Worm (Caenorhabditis elegans) whole organism, L4 larva: ENCODE data around the gene fbxa-11.

Experiments used
- ceh-32 ChIP-seq: sonication (generic microtip); optimal IDR thresholded peaks from 2 replicates; lab custom pipeline; 2016; ENCODE audit warnings: mild to moderate bottlenecking, missing genetic modification characterization, missing compliant biosample characterization; ENCODE audit not compliant: poor library complexity
- ceh-82 ChIP-seq: sonication (generic microtip); optimal IDR thresholded peaks from 2 replicates; lab custom pipeline; 2017; ENCODE audit warnings: missing biosample characterization, missing genetic modification characterization
- nhr-11 ChIP-seq: fragments of 150-350 bp; optimal IDR thresholded peaks from 2 replicates; lab custom pipeline; 2014; ENCODE audit warnings: missing biosample characterization, missing genetic modification characterization
- nhr-25 ChIP-seq: sonication (generic microtip); optimal IDR thresholded peaks from 2 replicates; lab custom pipeline; 2017; ENCODE audit warnings: missing genetic modification characterization, mild to moderate bottlenecking, missing compliant biosample characterization, antibody characterized with exemption, moderate library complexity, borderline replicate concordance; ENCODE audit not compliant: insufficient read depth
- nhr-28 ChIP-seq: fragments of 150-350 bp; optimal IDR thresholded peaks from 2 replicates; lab custom pipeline; 2014; ENCODE audit warnings: missing biosample characterization, missing genetic modification characterization
- nhr-76 ChIP-seq: fragments of 150-350 bp; optimal IDR thresholded peaks from 2 replicates; lab custom pipeline; 2014; ENCODE audit warnings: missing biosample characterization, missing genetic modification characterization
- pha-4 ChIP-seq, 2 experiments: fragments of 150-350 bp in 1 of 2; fragments of 200-800 bp in 1 of 2; sonication (Bioruptor generic) in 1 of 2; IDR thresholded peaks in 1 of 2; optimal IDR thresholded peaks in 1 of 2; 2 replicates each; pipeline versions ENCODE4 v1.3.6 to Lab custom; 2014 to 2022; ENCODE audit warnings: missing genetic modification characterization in 2 of 2, missing genetic modification reagents in 2 of 2, missing biosample characterization in 1 of 2, missing compliant biosample characterization in 1 of 2
- pqm-1 ChIP-seq: sonication (generic microtip); optimal IDR thresholded peaks from 2 replicates; lab custom pipeline; 2017; ENCODE audit warnings: missing biosample characterization, missing genetic modification characterization
- snpc-4 ChIP-seq: fragments of 150-350 bp; optimal IDR thresholded peaks from 2 replicates; lab custom pipeline; 2014; ENCODE audit warnings: missing biosample characterization, missing genetic modification characterization
- unc-130 ChIP-seq: sonication (generic microtip); optimal IDR thresholded peaks from 2 replicates; lab custom pipeline; 2016; ENCODE audit warnings: missing genetic modification reagents, missing genetic modification characterization, missing compliant biosample characterization
- unc-62 ChIP-seq, 3 experiments: fragments of 150-350 bp in 1 of 3; sonication (generic microtip); optimal IDR thresholded peaks in 2 of 3; peaks in 1 of 3; 1 replicate in 1 of 3; 2 replicates in 2 of 3; lab custom pipeline; 2014 to 2017; ENCODE audit warnings: missing biosample characterization in 3 of 3, missing genetic modification characterization in 3 of 3, missing genetic modification reagents in 3 of 3, missing genotype in 1 of 3
- zfp-2 ChIP-seq: sonication (generic microtip); optimal IDR thresholded peaks from 2 replicates; lab custom pipeline; 2016; ENCODE audit warnings: mild to moderate bottlenecking, missing genetic modification characterization, missing compliant biosample characterization

ce11 chrIII:910540-911311 lies 39.9 kb upstream of the fbxa-11 start, which contains the start of the genes F23H11.5 and bra-2:
- TF ChIP-seq ceh-82 = no peak
- TF ChIP-seq nhr-25 = no peak
- no peak for TF ChIP-seq unc-62 (GFP tag; optimal IDR thresholded peaks at IDR 0.05 in 1 of 2; lab: Kevin White, UChicago)
- TF ChIP-seq unc-62 (tag; optimal IDR thresholded peaks at IDR 0.05; lab: Kevin White, UChicago) = no peak
- no peak for TF ChIP-seq nhr-11 (tag; lab: Kevin White, UChicago)
- TF ChIP-seq nhr-28 (tag; lab: Kevin White, UChicago) = no peak
- TF ChIP-seq pqm-1 (tag; lab: Kevin White, UChicago) = no peak
- TF ChIP-seq ceh-32 = no peak
- TF ChIP-seq snpc-4 (tag; lab: Kevin White, UChicago) = no peak
- TF ChIP-seq nhr-76 (tag; lab: Kevin White, UChicago) = no peak
- TF ChIP-seq pha-4 (GFP tag; IDR thresholded peaks at IDR 0.05; lab: Robert Waterston, UW) = no peak
- TF ChIP-seq pha-4 (tag; optimal IDR thresholded peaks at IDR 0.05; lab: Kevin White, UChicago) = peak; percentile 43
- no peak for TF ChIP-seq unc-130 (GFP tag; lab: Kevin White, UChicago)
- no peak for TF ChIP-seq zfp-2 (tag; lab: Kevin White, UChicago)
